Fruit fly (Drosophila melanogaster) whole organism, embryonic: ENCODE data around the gene CG5235.

Experiments
- Antp ChIP-seq: fragments of 200-800 bp; sonication (Bioruptor generic); optimal IDR thresholded peaks from 3 replicates; lab custom pipeline; 2016; ENCODE audit warnings: missing biosample characterization, missing genetic modification characterization
- Bgb ChIP-seq: fragments of 200-800 bp; sonication (Bioruptor generic); IDR thresholded peaks from 2 replicates; pipeline ENCODE4 v1.3.6; 2022; ENCODE audit warnings: missing biosample characterization, missing genetic modification characterization; ENCODE audit not compliant: partially characterized antibody
- BtbVII ChIP-seq: fragments of 200-800 bp; sonication (Bioruptor generic); optimal IDR thresholded peaks from 3 replicates; lab custom pipeline; 2017; ENCODE audit warnings: missing biosample characterization, mild to moderate bottlenecking, missing genetic modification characterization
- CG12155 ChIP-seq: fragments of 200-800 bp; sonication (Bioruptor generic); optimal IDR thresholded peaks from 3 replicates; lab custom pipeline; 2016; ENCODE audit warnings: missing biosample characterization, missing genetic modification characterization
- CG12299 ChIP-seq: fragments of 200-800 bp; sonication (Bioruptor generic); optimal IDR thresholded peaks from 2 replicates; lab custom pipeline; 2018; ENCODE audit warnings: missing biosample characterization, mild to moderate bottlenecking, missing genetic modification characterization
- CG12659 ChIP-seq: fragments of 200-800 bp; sonication (Bioruptor generic); optimal IDR thresholded peaks from 3 replicates; lab custom pipeline; 2017; ENCODE audit warnings: mild to moderate bottlenecking, missing biosample characterization, missing genetic modification reagents, missing genetic modification characterization
- CG1603 ChIP-seq: fragments of 200-800 bp; sonication (Bioruptor generic); optimal IDR thresholded peaks from 2 replicates; lab custom pipeline; 2019; ENCODE audit warnings: missing biosample characterization, mild to moderate bottlenecking, missing genetic modification characterization, moderate library complexity
- CG16779 ChIP-seq: fragments of 200-800 bp; sonication (Bioruptor generic); IDR thresholded peaks from 2 replicates; pipeline ENCODE4 v1.3.6; 2022; ENCODE audit warnings: missing biosample characterization, missing genetic modification characterization
- CG17328 ChIP-seq: fragments of 200-800 bp; sonication (Bioruptor generic); IDR thresholded peaks from 2 replicates; pipeline ENCODE4 v1.3.6; 2022; ENCODE audit warnings: missing biosample characterization, missing genetic modification characterization
- CG17385 ChIP-seq: fragments of 200-800 bp; sonication (Bioruptor generic); optimal IDR thresholded peaks from 3 replicates; lab custom pipeline; 2018; ENCODE audit warnings: missing biosample characterization, mild to moderate bottlenecking, missing genetic modification characterization
- CG17612 ChIP-seq: fragments of 200-800 bp; sonication (Bioruptor generic); IDR thresholded peaks from 2 replicates; pipeline ENCODE4 v1.3.6; 2022; ENCODE audit warnings: missing biosample characterization, missing genetic modification characterization
- CG2202 ChIP-seq: fragments of 200-800 bp; sonication (Bioruptor generic); optimal IDR thresholded peaks from 2 replicates; lab custom pipeline; 2018; ENCODE audit warnings: missing biosample characterization, mild to moderate bottlenecking, missing genetic modification characterization
- CG6175 ChIP-seq: fragments of 200-800 bp; sonication (Bioruptor generic); IDR thresholded peaks from 3 replicates; pipeline ENCODE4 v1.3.6; 2022; ENCODE audit warnings: missing biosample characterization, missing genetic modification characterization
- CG6683 ChIP-seq: fragments of 200-800 bp; sonication (Bioruptor generic); optimal IDR thresholded peaks from 2 replicates; lab custom pipeline; 2017; ENCODE audit warnings: missing biosample characterization, mild to moderate bottlenecking, missing genetic modification characterization, missing genetic modification reagents
- CG7372 ChIP-seq: fragments of 200-800 bp; sonication (Bioruptor generic); IDR thresholded peaks from 2 replicates; pipeline ENCODE4 v1.3.6; 2022; ENCODE audit warnings: missing biosample characterization, missing genetic modification characterization
- CG8089 ChIP-seq: fragments of 200-800 bp; sonication (Bioruptor generic); optimal IDR thresholded peaks from 3 replicates; lab custom pipeline; 2016; ENCODE audit warnings: missing biosample characterization, missing genetic modification characterization
- CG8359 ChIP-seq: fragments of 200-800 bp; sonication (Bioruptor generic); optimal IDR thresholded peaks from 2 replicates; lab custom pipeline; 2017; ENCODE audit warnings: missing biosample characterization, mild to moderate bottlenecking, missing genetic modification characterization, borderline replicate concordance
- CG8944 ChIP-seq: fragments of 200-800 bp; sonication (Bioruptor generic); optimal IDR thresholded peaks from 3 replicates; lab custom pipeline; 2016; ENCODE audit warnings: missing biosample characterization, missing genetic modification characterization
- CG9797 ChIP-seq: fragments of 200-800 bp; sonication (Bioruptor generic); optimal IDR thresholded peaks from 3 replicates; lab custom pipeline; 2018; ENCODE audit warnings: missing biosample characterization, mild to moderate bottlenecking, missing genetic modification characterization
- CG9876 ChIP-seq: fragments of 200-800 bp; sonication (Bioruptor generic); optimal IDR thresholded peaks from 2 replicates; lab custom pipeline; 2016; ENCODE audit warnings: missing biosample characterization, missing genetic modification characterization
- CkIIα-i1 ChIP-seq: fragments of 200-800 bp; sonication (Bioruptor generic); IDR thresholded peaks from 2 replicates; pipeline ENCODE4 v1.3.6; 2022; ENCODE audit warnings: missing biosample characterization, missing genetic modification characterization
- Deaf1 ChIP-seq: fragments of 200-800 bp; optimal IDR thresholded peaks from 3 replicates; lab custom pipeline; 2019; ENCODE audit warnings: missing biosample characterization, mild to moderate bottlenecking, missing genetic modification characterization, moderate library complexity
- Fer2 ChIP-seq: fragments of 200-800 bp; sonication (Bioruptor generic); optimal IDR thresholded peaks from 2 replicates; lab custom pipeline; 2018; ENCODE audit warnings: missing biosample characterization, mild to moderate bottlenecking, missing genetic modification characterization, moderate library complexity
- Gsc ChIP-seq: fragments of 200-800 bp; sonication (Bioruptor generic); IDR thresholded peaks from 2 replicates; pipeline ENCODE4 v1.3.6; 2022; ENCODE audit warnings: missing biosample characterization, missing genetic modification characterization
- Hr78 ChIP-seq, 2 experiments: fragments of 200-800 bp in 1 of 2; fragments of >200 bp in 1 of 2; sonication (Bioruptor generic) in 1 of 2; optimal IDR thresholded peaks; 2 replicates each; lab custom pipeline; 2017 to 2019; ENCODE audit warnings: missing biosample characterization in 2 of 2, missing genetic modification characterization in 2 of 2, mild to moderate bottlenecking in 1 of 2, moderate library complexity in 1 of 2
- Med ChIP-seq: fragments of 200-800 bp; sonication (Bioruptor generic); peaks from one replicate; lab custom pipeline; 2016; ENCODE audit warnings: missing biosample characterization, missing genetic modification characterization, mild to moderate bottlenecking, inconsistent platforms, moderate library complexity
- Mrtf ChIP-seq: fragments of 200-800 bp; sonication (Bioruptor generic); IDR thresholded peaks from 3 replicates; pipeline ENCODE4 v1.3.6; 2022; ENCODE audit warnings: missing biosample characterization, missing genetic modification characterization
- Optix ChIP-seq: fragments of 200-800 bp; sonication (Bioruptor generic); IDR thresholded peaks from 3 replicates; pipeline ENCODE4 v1.3.6; 2022; ENCODE audit warnings: missing biosample characterization, missing genetic modification characterization
- Sox102F ChIP-seq: fragments of 200-800 bp; sonication (Bioruptor generic); optimal IDR thresholded peaks from 2 replicates; lab custom pipeline; 2018; ENCODE audit warnings: missing biosample characterization, mild to moderate bottlenecking, missing genetic modification characterization, moderate library complexity
- cg ChIP-seq: fragments of 200-800 bp; sonication (Bioruptor generic); optimal IDR thresholded peaks from 3 replicates; lab custom pipeline; 2019; ENCODE audit warnings: missing biosample characterization, mild to moderate bottlenecking, missing genetic modification characterization, moderate library complexity
- disco-r ChIP-seq: fragments of 200-800 bp; sonication (Bioruptor generic); optimal IDR thresholded peaks from 2 replicates; lab custom pipeline; 2016; ENCODE audit warnings: missing biosample characterization, missing genetic modification characterization
- fu2 ChIP-seq: fragments of 200-800 bp; sonication (Bioruptor generic); optimal IDR thresholded peaks from 2 replicates; lab custom pipeline; 2016; ENCODE audit warnings: missing biosample characterization, missing genetic modification characterization
- ham ChIP-seq: fragments of 200-800 bp; sonication (Bioruptor generic); IDR thresholded peaks from 2 replicates; pipeline ENCODE4 v1.3.6; 2022; ENCODE audit warnings: missing biosample characterization, missing genetic modification characterization
- hb ChIP-seq: fragments of 200-800 bp; sonication (Bioruptor generic); IDR thresholded peaks from 3 replicates; pipeline ENCODE4 v1.3.6; 2022; ENCODE audit warnings: missing biosample characterization, missing genetic modification characterization; ENCODE audit not compliant: partially characterized antibody
- insv ChIP-seq, 2 experiments: fragments of 200-800 bp; sonication (Bioruptor generic); optimal IDR thresholded peaks; 3 replicates each; lab custom pipeline; 2016 to 2018; ENCODE audit warnings: missing biosample characterization in 2 of 2, missing genetic modification characterization in 2 of 2
- jing ChIP-seq: fragments of 200-800 bp; sonication (Bioruptor generic); optimal IDR thresholded peaks from 2 replicates; lab custom pipeline; 2018; ENCODE audit warnings: missing biosample characterization, mild to moderate bottlenecking, missing genetic modification characterization
- lmd ChIP-seq: fragments of 200-800 bp; sonication (Bioruptor generic); IDR thresholded peaks from 2 replicates; pipeline ENCODE4 v1.3.6; 2022; ENCODE audit warnings: missing biosample characterization, missing genetic modification characterization
- mld ChIP-seq: fragments of 200-800 bp; sonication (Bioruptor generic); IDR thresholded peaks from 3 replicates; pipeline ENCODE4 v1.3.6; 2022; ENCODE audit warnings: missing biosample characterization, missing genetic modification characterization; ENCODE audit not compliant: partially characterized antibody
- odd ChIP-seq: fragments of 200-800 bp; sonication (Bioruptor generic); optimal IDR thresholded peaks from 2 replicates; lab custom pipeline; 2017; ENCODE audit warnings: missing biosample characterization, mild to moderate bottlenecking, missing genetic modification characterization
- peb ChIP-seq: fragments of 200-800 bp; sonication (Bioruptor generic); IDR thresholded peaks from 2 replicates; pipeline ENCODE4 v1.3.6; 2022; ENCODE audit warnings: missing biosample characterization, missing genetic modification characterization
- pho ChIP-seq: fragments of 200-800 bp; sonication (Bioruptor generic); optimal IDR thresholded peaks from 2 replicates; lab custom pipeline; 2016; ENCODE audit warnings: missing biosample characterization, missing genetic modification characterization
- pnt ChIP-seq: fragments of 200-800 bp; sonication (Bioruptor generic); optimal IDR thresholded peaks from 3 replicates; lab custom pipeline; 2016; ENCODE audit warnings: missing biosample characterization, missing genetic modification characterization
- prd ChIP-seq, 3 experiments: fragments of >200 bp in 2 of 3; fragments of 200-800 bp in 1 of 3; sonication (Bioruptor generic) in 1 of 3; optimal IDR thresholded peaks in 2 of 3; IDR thresholded peaks in 1 of 3; 2 replicates in 2 of 3; 3 replicates in 1 of 3; pipeline versions ENCODE4 v1.3.6 to Lab custom; 2017 to 2022; ENCODE audit warnings: missing biosample characterization in 1 of 3, missing genetic modification characterization in 1 of 3
- psq ChIP-seq: fragments of 200-800 bp; sonication (Bioruptor generic); optimal IDR thresholded peaks from 2 replicates; lab custom pipeline; 2017; ENCODE audit warnings: missing biosample characterization, missing genetic modification characterization
- repo ChIP-seq: fragments of 200-800 bp; sonication (Bioruptor generic); optimal IDR thresholded peaks from 2 replicates; lab custom pipeline; 2016; ENCODE audit warnings: missing biosample characterization, missing genetic modification characterization
- slp2 ChIP-seq: fragments of 200-800 bp; sonication (Bioruptor generic); optimal IDR thresholded peaks from 2 replicates; lab custom pipeline; 2016; ENCODE audit warnings: missing biosample characterization, missing genetic modification characterization
- sna ChIP-seq: fragments of 200-800 bp; sonication (Bioruptor generic); IDR thresholded peaks from 2 replicates; pipeline ENCODE4 v1.3.6; 2022; ENCODE audit warnings: missing biosample characterization, missing genetic modification characterization; ENCODE audit not compliant: partially characterized antibody
- sqz ChIP-seq: fragments of 200-800 bp; sonication (Bioruptor generic); optimal IDR thresholded peaks from 3 replicates; lab custom pipeline; 2018; ENCODE audit warnings: missing biosample characterization, mild to moderate bottlenecking, missing genetic modification characterization
- sug ChIP-seq: fragments of 200-800 bp; optimal IDR thresholded peaks from 2 replicates; lab custom pipeline; 2019; ENCODE audit warnings: missing biosample characterization, mild to moderate bottlenecking, missing genetic modification characterization, moderate library complexity
- twi ChIP-seq: fragments of 200-800 bp; optimal IDR thresholded peaks from 2 replicates; lab custom pipeline; 2019; ENCODE audit warnings: missing biosample characterization, mild to moderate bottlenecking, missing genetic modification characterization, moderate library complexity
- wor ChIP-seq: fragments of 200-800 bp; sonication (Bioruptor generic); IDR thresholded peaks from 2 replicates; pipeline ENCODE4 v1.3.6; 2022; ENCODE audit warnings: missing biosample characterization, missing genetic modification characterization

Gene CG5235

dm6 chr3L:16090330-16090803 is at the start of gene CG5235, which contains the start of gene ClC-c (continued):
- TF ChIP-seq Hr78 (GFP tag; optimal IDR thresholded peaks at IDR 0.05; lab: Kevin White, UChicago) = no peak
- TF ChIP-seq CkIIα-i1 (GFP tag; lab: Robert Waterston, UW) = no peak
- no peak for TF ChIP-seq CG9876 (GFP tag; lab: Kevin White, UChicago)
- TF ChIP-seq CG12299 = no peak
- no peak for TF ChIP-seq Gsc (GFP tag; lab: Robert Waterston, UW)
- TF ChIP-seq CG17612 (GFP tag; lab: Robert Waterston, UW) = no peak
- TF ChIP-seq repo (GFP tag; lab: Kevin White, UChicago) = no peak
- no peak for TF ChIP-seq CG8944 (GFP tag; lab: Kevin White, UChicago)
- TF ChIP-seq jing = no peak
- TF ChIP-seq sug (tag; lab: Kevin White, UChicago) = no peak
- peak; percentile 78 for TF ChIP-seq hb (GFP tag; lab: Robert Waterston, UW)
- no peak for TF ChIP-seq CG6683
- TF ChIP-seq psq (GFP tag; lab: Kevin White, UChicago) = no peak
- no peak for TF ChIP-seq CG12155 (GFP tag; lab: Kevin White, UChicago)
- no peak for TF ChIP-seq CG1603 (tag; lab: Kevin White, UChicago)
- TF ChIP-seq ham = no peak
- TF ChIP-seq Bgb (GFP tag; lab: Robert Waterston, UW) = peak; percentile 85
- no peak for TF ChIP-seq CG6175 (GFP tag; lab: Robert Waterston, UW)
- TF ChIP-seq fu2 (GFP tag; lab: Kevin White, UChicago) = no peak
- TF ChIP-seq Fer2 (tag; lab: Kevin White, UChicago) = no peak
- TF ChIP-seq peb (GFP tag; lab: Robert Waterston, UW) = no peak
- TF ChIP-seq CG2202 (tag; lab: Kevin White, UChicago) = no peak
- no peak for TF ChIP-seq CG17328
- TF ChIP-seq CG8359 (GFP tag; lab: Kevin White, UChicago) = no peak
- no peak for TF ChIP-seq slp2
- TF ChIP-seq CG7372 = no peak
- no peak for TF ChIP-seq CG17385 (GFP tag; lab: Kevin White, UChicago)
- TF ChIP-seq insv (GFP tag; optimal IDR thresholded peaks at IDR 0.05; lab: Kevin White, UChicago) = no peak
- no peak for TF ChIP-seq sqz
- no peak for TF ChIP-seq Deaf1 (tag; lab: Kevin White, UChicago)
- no peak for TF ChIP-seq CG8089 (GFP tag; lab: Kevin White, UChicago)
- peak; percentile 79 for TF ChIP-seq Med (GFP tag; lab: Kevin White, UChicago)
- no peak for TF ChIP-seq BtbVII
- no peak for TF ChIP-seq Mrtf (GFP tag; lab: Robert Waterston, UW)
- TF ChIP-seq pho (GFP tag; lab: Kevin White, UChicago) = no peak
- no peak for TF ChIP-seq wor (GFP tag; lab: Robert Waterston, UW)
- TF ChIP-seq twi (tag; lab: Kevin White, UChicago) = no peak
- no peak for TF ChIP-seq pnt (GFP tag; lab: Kevin White, UChicago)
- peak; percentile 87 for TF ChIP-seq CG9797 (GFP tag; lab: Kevin White, UChicago)
- TF ChIP-seq mld (GFP tag; lab: Robert Waterston, UW) = peak; percentile 71; the same call in 1 of the 3 replicates
- TF ChIP-seq odd (GFP tag; lab: Kevin White, UChicago) = no peak
- TF ChIP-seq CG12659 (GFP tag; lab: Kevin White, UChicago) = peak; percentile 42
- TF ChIP-seq disco-r (GFP tag; lab: Kevin White, UChicago) = no peak
- TF ChIP-seq cg (GFP tag; lab: Kevin White, UChicago) = peak; percentile 81
- no peak for TF ChIP-seq CG16779 (GFP tag; lab: Robert Waterston, UW)
- TF ChIP-seq prd (optimal IDR thresholded peaks at IDR 0.05; lab: Kevin White, UChicago) = no peak
- TF ChIP-seq prd (GFP tag; IDR thresholded peaks at IDR 0.05; lab: Robert Waterston, UW) = no peak
- peak; percentile 74 for TF ChIP-seq sna (GFP tag; lab: Robert Waterston, UW)
- no peak for TF ChIP-seq Optix (GFP tag; lab: Robert Waterston, UW)
- TF ChIP-seq Sox102F (GFP tag; lab: Kevin White, UChicago) = no peak
- TF ChIP-seq lmd = no peak
- no peak for TF ChIP-seq Antp (GFP tag; lab: Kevin White, UChicago)
